Fruit fly (Drosophila melanogaster) whole organism, pupa: Measurements from ENCODE around the gene CG15347.

Source experiments
- CG12605 ChIP-seq: fragments of 200-800 bp; sonication (Bioruptor generic); IDR thresholded peaks from 2 replicates; pipeline ENCODE4 v1.3.6; 2022; ENCODE audit warnings: missing biosample characterization, missing genetic modification characterization
- CG9948 ChIP-seq: fragments of 200-800 bp; sonication (Bioruptor generic); optimal IDR thresholded peaks from 2 replicates; lab custom pipeline; 2018; ENCODE audit warnings: missing biosample characterization, mild to moderate bottlenecking, missing genetic modification characterization, moderate library complexity
- EcR ChIP-seq: fragments of 200-800 bp; sonication (Bioruptor generic); optimal IDR thresholded peaks from 3 replicates; lab custom pipeline; 2019; ENCODE audit warnings: missing biosample characterization, missing genetic modification characterization, mild to moderate bottlenecking, moderate library complexity, missing genetic modification reagents
- Snoo ChIP-seq: fragments of 200-800 bp; sonication (Bioruptor generic); optimal IDR thresholded peaks from 3 replicates; lab custom pipeline; 2017; ENCODE audit warnings: missing biosample characterization, mild to moderate bottlenecking, missing genetic modification characterization, inconsistent platforms

- TF ChIP-seq EcR (GFP tag; lab: Kevin White, UChicago) (no peak), CG12605 (no peak), CG9948 (tag; lab: Kevin White, UChicago) (no peak), Snoo (tag; lab: Kevin White, UChicago) (no peak)
These were observed 40.7 kb upstream of the CG15347 start for dm6 chrX:8501374-8501773.
